Fruit fly (Drosophila melanogaster) whole organism, embryonic: ENCODE data around the gene CG42489.

ENCODE experiments used
- Bgb ChIP-seq: fragments of 200-800 bp; sonication (Bioruptor generic); IDR thresholded peaks from 2 replicates; pipeline ENCODE4 v1.3.6; 2022; ENCODE audit warnings: missing biosample characterization, missing genetic modification characterization; ENCODE audit not compliant: partially characterized antibody
- CG1024 ChIP-seq: fragments of 200-800 bp; sonication (Bioruptor generic); IDR thresholded peaks from 2 replicates; pipeline ENCODE4 v1.3.6; 2022; ENCODE audit warnings: missing biosample characterization, missing genetic modification characterization
- CG11723 ChIP-seq: fragments of 200-800 bp; sonication (Bioruptor generic); optimal IDR thresholded peaks from 2 replicates; lab custom pipeline; 2017; ENCODE audit warnings: missing biosample characterization, mild to moderate bottlenecking, missing genetic modification characterization
- CG12071 ChIP-seq: fragments of 200-800 bp; sonication (Bioruptor generic); optimal IDR thresholded peaks from 3 replicates; lab custom pipeline; 2018; ENCODE audit warnings: missing biosample characterization, mild to moderate bottlenecking, missing genetic modification characterization
- CG12391 ChIP-seq: fragments of 200-800 bp; sonication (Bioruptor generic); optimal IDR thresholded peaks from 3 replicates; lab custom pipeline; 2018; ENCODE audit warnings: missing biosample characterization, mild to moderate bottlenecking, missing genetic modification characterization, moderate library complexity
- CG13424 ChIP-seq: fragments of 200-800 bp; sonication (Bioruptor generic); optimal IDR thresholded peaks from 2 replicates; lab custom pipeline; 2019; ENCODE audit warnings: missing biosample characterization, mild to moderate bottlenecking, missing genetic modification characterization, moderate library complexity
- CG15479 ChIP-seq: fragments of 200-800 bp; sonication (Bioruptor generic); optimal IDR thresholded peaks from 3 replicates; lab custom pipeline; 2019; ENCODE audit warnings: missing biosample characterization, mild to moderate bottlenecking, missing genetic modification characterization, moderate library complexity
- CG15514 ChIP-seq: fragments of 200-800 bp; sonication (Bioruptor generic); optimal IDR thresholded peaks from 3 replicates; lab custom pipeline; 2017; ENCODE audit warnings: missing biosample characterization, missing genetic modification characterization, mild to moderate bottlenecking, moderate library complexity, missing genetic modification reagents
- CG17328 ChIP-seq: fragments of 200-800 bp; sonication (Bioruptor generic); IDR thresholded peaks from 2 replicates; pipeline ENCODE4 v1.3.6; 2022; ENCODE audit warnings: missing biosample characterization, missing genetic modification characterization
- CG17912 ChIP-seq: fragments of 200-800 bp; sonication (Bioruptor generic); optimal IDR thresholded peaks from 2 replicates; lab custom pipeline; 2018; ENCODE audit warnings: missing biosample characterization, mild to moderate bottlenecking, missing genetic modification characterization
- CG2116 ChIP-seq: fragments of 200-800 bp; sonication (Bioruptor generic); optimal IDR thresholded peaks from 3 replicates; lab custom pipeline; 2018; ENCODE audit warnings: missing biosample characterization, mild to moderate bottlenecking, missing genetic modification characterization
- CG3407 ChIP-seq: fragments of 200-800 bp; sonication (Bioruptor generic); optimal IDR thresholded peaks from 2 replicates; lab custom pipeline; 2018; ENCODE audit warnings: missing biosample characterization, mild to moderate bottlenecking, missing genetic modification characterization
- CG42726 ChIP-seq: fragments of 200-800 bp; sonication (Bioruptor generic); IDR thresholded peaks from 2 replicates; pipeline ENCODE4 v1.3.6; 2022; ENCODE audit warnings: missing biosample characterization, missing genetic modification characterization; ENCODE audit not compliant: partially characterized antibody
- CG4424 ChIP-seq: fragments of 200-800 bp; sonication (Bioruptor generic); optimal IDR thresholded peaks from 3 replicates; lab custom pipeline; 2016; ENCODE audit warnings: missing biosample characterization, missing genetic modification characterization
- CG6272 ChIP-seq: fragments of 200-800 bp; sonication (Bioruptor generic); IDR thresholded peaks from 2 replicates; pipeline ENCODE4 v1.3.6; 2022; ENCODE audit warnings: missing biosample characterization, missing genetic modification characterization
- CkIIα-i1 ChIP-seq: fragments of 200-800 bp; sonication (Bioruptor generic); IDR thresholded peaks from 2 replicates; pipeline ENCODE4 v1.3.6; 2022; ENCODE audit warnings: missing biosample characterization, missing genetic modification characterization
- Dip3 ChIP-seq: fragments of 200-800 bp; sonication (Bioruptor generic); optimal IDR thresholded peaks from 3 replicates; lab custom pipeline; 2016; ENCODE audit warnings: missing biosample characterization, missing genetic modification characterization
- Doc3 ChIP-seq: fragments of 200-800 bp; sonication (Bioruptor generic); IDR thresholded peaks from 3 replicates; pipeline ENCODE4 v1.3.6; 2022; ENCODE audit warnings: missing biosample characterization, missing genetic modification characterization; ENCODE audit not compliant: partially characterized antibody
- GATAe ChIP-seq: fragments of 200-800 bp; sonication (Bioruptor generic); conservative IDR thresholded peaks from 2 replicates; pipeline ENCODE4 v1.3.6; 2022; ENCODE audit warnings: missing biosample characterization, missing genetic modification characterization
- Gug ChIP-seq: fragments of 200-800 bp; sonication (Bioruptor generic); IDR thresholded peaks from 4 replicates; pipeline ENCODE4 v1.3.6; 2022; ENCODE audit warnings: missing biosample characterization, missing genetic modification characterization
- HHEX ChIP-seq: fragments of 200-800 bp; sonication (Bioruptor generic); optimal IDR thresholded peaks from 3 replicates; lab custom pipeline; 2017; ENCODE audit warnings: missing biosample characterization, mild to moderate bottlenecking, missing genetic modification characterization, missing genetic modification reagents
- Hey ChIP-seq: fragments of 200-800 bp; sonication (Bioruptor generic); optimal IDR thresholded peaks from 3 replicates; lab custom pipeline; 2018; ENCODE audit warnings: missing biosample characterization, mild to moderate bottlenecking, missing genetic modification characterization
- HmgZ ChIP-seq: fragments of 200-800 bp; sonication (Bioruptor generic); optimal IDR thresholded peaks from 2 replicates; lab custom pipeline; 2018; ENCODE audit warnings: missing biosample characterization, mild to moderate bottlenecking, missing genetic modification characterization
- Hr78 ChIP-seq, 2 experiments: fragments of 200-800 bp in 1 of 2; fragments of >200 bp in 1 of 2; sonication (Bioruptor generic) in 1 of 2; optimal IDR thresholded peaks; 2 replicates each; lab custom pipeline; 2017 to 2019; ENCODE audit warnings: missing biosample characterization in 2 of 2, missing genetic modification characterization in 2 of 2, mild to moderate bottlenecking in 1 of 2, moderate library complexity in 1 of 2
- Nf-YA ChIP-seq: fragments of 200-800 bp; sonication (Bioruptor generic); IDR thresholded peaks from 2 replicates; pipeline ENCODE4 v1.3.6; 2022; ENCODE audit warnings: missing biosample characterization, missing genetic modification characterization
- Sox100B ChIP-seq: fragments of 200-800 bp; sonication (Bioruptor generic); optimal IDR thresholded peaks from 3 replicates; lab custom pipeline; 2018; ENCODE audit warnings: missing biosample characterization, mild to moderate bottlenecking, missing genetic modification characterization
- Tbp ChIP-seq: fragments of >200 bp; optimal IDR thresholded peaks from 2 replicates; lab custom pipeline; 2018; ENCODE audit warnings: missing biosample characterization, missing genetic modification characterization
- Vsx1 ChIP-seq: fragments of 200-800 bp; sonication (Bioruptor generic); optimal IDR thresholded peaks from 2 replicates; lab custom pipeline; 2017; ENCODE audit warnings: missing biosample characterization, mild to moderate bottlenecking, missing genetic modification characterization, missing genetic modification reagents
- amos ChIP-seq: fragments of 200-800 bp; sonication (Bioruptor generic); IDR thresholded peaks from 2 replicates; pipeline ENCODE4 v1.3.6; 2022; ENCODE audit warnings: missing biosample characterization, missing genetic modification characterization; ENCODE audit not compliant: partially characterized antibody
- aop ChIP-seq: fragments of 200-800 bp; sonication (Bioruptor generic); IDR thresholded peaks from 2 replicates; pipeline ENCODE4 v1.3.6; 2022; ENCODE audit warnings: missing biosample characterization, missing genetic modification characterization
- crp ChIP-seq, 2 experiments: fragments of 200-800 bp; sonication (Bioruptor generic); optimal IDR thresholded peaks; 2 replicates in 1 of 2; 3 replicates in 1 of 2; lab custom pipeline; 2017; ENCODE audit warnings: missing biosample characterization in 2 of 2, missing genetic modification characterization in 2 of 2, mild to moderate bottlenecking in 1 of 2, moderate library complexity in 1 of 2
- ewg ChIP-seq: fragments of 200-800 bp; sonication (Bioruptor generic); optimal IDR thresholded peaks from 3 replicates; lab custom pipeline; 2017; ENCODE audit warnings: mild to moderate bottlenecking, missing biosample characterization, missing genetic modification reagents, missing genetic modification characterization
- gro ChIP-seq: fragments of 200-800 bp; sonication (Bioruptor generic); optimal IDR thresholded peaks from 2 replicates; lab custom pipeline; 2016; ENCODE audit warnings: missing biosample characterization, missing genetic modification characterization
- her ChIP-seq: fragments of 200-800 bp; sonication (Bioruptor generic); optimal IDR thresholded peaks from 2 replicates; lab custom pipeline; 2016; ENCODE audit warnings: missing biosample characterization, missing genetic modification characterization
- luna ChIP-seq: fragments of 200-800 bp; sonication (Bioruptor generic); optimal IDR thresholded peaks from 2 replicates; lab custom pipeline; 2016; ENCODE audit warnings: missing biosample characterization, missing genetic modification characterization
- mirr ChIP-seq: fragments of 200-800 bp; sonication (Bioruptor generic); optimal IDR thresholded peaks from 3 replicates; lab custom pipeline; 2018; ENCODE audit warnings: missing biosample characterization, mild to moderate bottlenecking, missing genetic modification characterization
- oc ChIP-seq: fragments of 200-800 bp; sonication (Bioruptor generic); optimal IDR thresholded peaks from 2 replicates; lab custom pipeline; 2018; ENCODE audit warnings: missing biosample characterization, mild to moderate bottlenecking, missing genetic modification characterization, moderate library complexity
- onecut ChIP-seq: fragments of 200-800 bp; sonication (Bioruptor generic); IDR thresholded peaks from 2 replicates; pipeline ENCODE4 v1.3.6; 2022; ENCODE audit warnings: missing biosample characterization, missing genetic modification characterization
- pb ChIP-seq: fragments of 200-800 bp; sonication (Bioruptor generic); optimal IDR thresholded peaks from 3 replicates; lab custom pipeline; 2016; ENCODE audit warnings: missing biosample characterization, missing genetic modification characterization
- pum ChIP-seq: fragments of 200-800 bp; sonication (Bioruptor generic); optimal IDR thresholded peaks from 2 replicates; lab custom pipeline; 2016; ENCODE audit warnings: missing biosample characterization, missing genetic modification characterization
- ranshi ChIP-seq: fragments of 200-800 bp; sonication (Bioruptor generic); IDR thresholded peaks from 2 replicates; pipeline ENCODE4 v1.3.6; 2022; ENCODE audit warnings: missing biosample characterization, missing genetic modification characterization
- sd ChIP-seq: fragments of 200-800 bp; sonication (Bioruptor generic); optimal IDR thresholded peaks from 3 replicates; lab custom pipeline; 2018; ENCODE audit warnings: missing biosample characterization, mild to moderate bottlenecking, missing genetic modification characterization, moderate library complexity
- shn ChIP-seq: fragments of 200-800 bp; sonication (Bioruptor generic); optimal IDR thresholded peaks from 3 replicates; lab custom pipeline; 2016; ENCODE audit warnings: missing biosample characterization, missing genetic modification characterization
- sna ChIP-seq: fragments of 200-800 bp; sonication (Bioruptor generic); IDR thresholded peaks from 2 replicates; pipeline ENCODE4 v1.3.6; 2022; ENCODE audit warnings: missing biosample characterization, missing genetic modification characterization; ENCODE audit not compliant: partially characterized antibody
- trem ChIP-seq: fragments of 200-800 bp; optimal IDR thresholded peaks from 3 replicates; lab custom pipeline; 2019; ENCODE audit warnings: missing biosample characterization, mild to moderate bottlenecking, missing genetic modification characterization, moderate library complexity
- tx ChIP-seq: fragments of 200-800 bp; sonication (Bioruptor generic); optimal IDR thresholded peaks from 2 replicates; lab custom pipeline; 2016; ENCODE audit warnings: missing biosample characterization, missing genetic modification characterization
- vnd ChIP-seq: fragments of 200-800 bp; sonication (Bioruptor generic); IDR thresholded peaks from 3 replicates; pipeline ENCODE4 v1.3.6; 2022; ENCODE audit warnings: missing biosample characterization, missing genetic modification characterization; ENCODE audit not compliant: partially characterized antibody
- wdn ChIP-seq: fragments of 200-800 bp; sonication (Bioruptor generic); IDR thresholded peaks from 2 replicates; pipeline ENCODE4 v1.3.6; 2022; ENCODE audit warnings: missing biosample characterization, missing genetic modification characterization

CG42489 gene

dm6 chr3R:8659907-8660660 lies 5.5 kb upstream of the CG42489 start (continued):
- TF ChIP-seq Tbp = no peak
- peak; percentile 96 for TF ChIP-seq CG15514 (GFP tag; lab: Kevin White, UChicago)
- TF ChIP-seq Vsx1 (GFP tag; lab: Kevin White, UChicago) = no peak
- TF ChIP-seq Sox100B (GFP tag; lab: Kevin White, UChicago) = no peak
- peak; percentile 61 for TF ChIP-seq shn (GFP tag; lab: Kevin White, UChicago)
- 0 out of 2 replicates have a peak, but pooled peaks have one; percentile 20 for TF ChIP-seq ranshi (GFP tag; lab: Robert Waterston, UW)
- peak; percentile 95 for TF ChIP-seq CG42726 (GFP tag; lab: Robert Waterston, UW)
- no peak for TF ChIP-seq pum (GFP tag; lab: Kevin White, UChicago)
- no peak for TF ChIP-seq CkIIα-i1 (GFP tag; lab: Robert Waterston, UW)
- peak; percentile 50 for TF ChIP-seq HHEX
- peak; percentile 88 for TF ChIP-seq trem (tag; lab: Kevin White, UChicago)
- TF ChIP-seq CG6272 = no peak
- peak; percentile 27 for TF ChIP-seq Dip3 (GFP tag; lab: Kevin White, UChicago)
- peak; percentile 81 for TF ChIP-seq sna (GFP tag; lab: Robert Waterston, UW)
- no peak; the same call in 1 of the 2 replicates for TF ChIP-seq GATAe (GFP tag; lab: Robert Waterston, UW)
- TF ChIP-seq Hey (tag; lab: Kevin White, UChicago) = peak; percentile 69
- TF ChIP-seq crp (GFP tag; optimal IDR thresholded peaks at IDR 0.05; lab: Kevin White, UChicago) = peak in 1 of 2 experiments; percentile 74
- TF ChIP-seq Gug (GFP tag; lab: Robert Waterston, UW) = no peak; the same call in 3 of the 4 replicates
- TF ChIP-seq CG17912 = peak; percentile 32
- peak; percentile 67 for TF ChIP-seq CG15479
- peak; percentile 99 for TF ChIP-seq CG2116 (GFP tag; lab: Kevin White, UChicago)
- peak; percentile 46 for TF ChIP-seq CG12391 (tag; lab: Kevin White, UChicago)
- TF ChIP-seq tx (GFP tag; lab: Kevin White, UChicago) = no peak
- peak; percentile 25 for TF ChIP-seq sd (tag; lab: Kevin White, UChicago)
- 0 out of 2 replicates have a peak, but pooled peaks have one; percentile 6 for TF ChIP-seq CG1024 (GFP tag; lab: Robert Waterston, UW)
- peak; percentile 85 for TF ChIP-seq gro (GFP tag; lab: Kevin White, UChicago)
- peak; percentile 54 for TF ChIP-seq onecut (GFP tag; lab: Robert Waterston, UW)
- peak; percentile 47 for TF ChIP-seq ewg (GFP tag; lab: Kevin White, UChicago)
- TF ChIP-seq CG11723 (GFP tag; lab: Kevin White, UChicago) = peak; percentile 32
- TF ChIP-seq mirr = peak; percentile 29
- peak; percentile 37 for TF ChIP-seq CG12071 (GFP tag; lab: Kevin White, UChicago)
- peak; percentile 67 for TF ChIP-seq her
- peak; percentile 97 for TF ChIP-seq Bgb (GFP tag; lab: Robert Waterston, UW)
- peak; percentile 75 for TF ChIP-seq vnd
- TF ChIP-seq Doc3 (GFP tag; lab: Robert Waterston, UW) = peak; percentile 67
- no peak for TF ChIP-seq Hr78 (GFP tag; optimal IDR thresholded peaks at IDR 0.05; lab: Kevin White, UChicago)
- TF ChIP-seq CG3407 (GFP tag; lab: Kevin White, UChicago) = no peak
- peak; percentile 94 for TF ChIP-seq HmgZ
- peak; percentile 96 for TF ChIP-seq amos
- peak; percentile 46 for TF ChIP-seq CG13424 (tag; lab: Kevin White, UChicago)
- TF ChIP-seq aop = peak; percentile 30; the same call in 1 of the 2 replicates
- TF ChIP-seq pb (GFP tag; lab: Kevin White, UChicago) = no peak
- peak; percentile 60 for TF ChIP-seq CG17328 (GFP tag; lab: Robert Waterston, UW)
- TF ChIP-seq CG4424 (GFP tag; lab: Kevin White, UChicago) = peak; percentile 17
- TF ChIP-seq luna = peak; percentile 5
- no peak for TF ChIP-seq Nf-YA (GFP tag; lab: Robert Waterston, UW)
- no peak for TF ChIP-seq oc
- no peak for TF ChIP-seq wdn
